Worm (Caenorhabditis elegans): ENCODE data around the gene srg-69.
"Not testable (repeated sequence)": the region's sequence is repeated elsewhere in the genome, so short reads cannot be mapped to it uniquely, and the experiment has no call there.

DNA sequence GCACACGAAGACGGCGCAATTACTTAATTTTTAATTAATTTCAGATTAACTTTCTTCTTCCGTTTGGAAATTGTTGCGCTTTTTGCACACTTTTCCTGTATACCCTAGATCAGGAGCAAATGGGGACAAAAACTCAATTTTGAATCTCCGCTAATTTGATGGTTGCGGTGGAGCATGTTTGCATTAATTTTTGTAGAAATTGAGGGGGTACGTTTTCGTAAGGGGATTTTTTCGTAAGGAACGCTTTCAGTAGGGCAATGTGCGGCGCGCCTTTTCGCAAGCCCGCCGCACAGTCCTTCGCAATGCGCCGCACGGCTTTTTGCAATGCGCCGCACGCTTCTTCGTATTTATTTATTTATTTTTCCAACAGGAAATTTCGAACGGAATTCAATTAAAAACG is 9.1 kb upstream of the srg-69 start:
- not testable (repeated sequence) for TF ChIP-seq syd-9, ceh-14, fkh-6 (tag; optimal IDR thresholded peaks at IDR 0.05)
- peak; percentile 6 for TF ChIP-seq unc-86 (tag; optimal IDR thresholded peaks at IDR 0.05)

Data from whole organism, late embryonic.